Fruit fly (Drosophila melanogaster) whole organism, wandering third instar larva: ENCODE data around the gene CG43448.

Experiments
- Abd-B ChIP-seq: fragments of >200 bp; optimal IDR thresholded peaks from 2 replicates; lab custom pipeline; 2017; ENCODE audit warnings: missing biosample characterization, missing genetic modification characterization
- CG32264 ChIP-seq: fragments of 200-800 bp; sonication (Bioruptor generic); optimal IDR thresholded peaks from 2 replicates; lab custom pipeline; 2016; ENCODE audit warnings: missing biosample characterization, missing genetic modification characterization
- CG9705 ChIP-seq: fragments of 200-800 bp; sonication (Bioruptor generic); optimal IDR thresholded peaks from 2 replicates; lab custom pipeline; 2018; ENCODE audit warnings: missing biosample characterization, mild to moderate bottlenecking, missing genetic modification characterization
- CrebA ChIP-seq: fragments of 200-800 bp; sonication (Bioruptor generic); optimal IDR thresholded peaks from 2 replicates; lab custom pipeline; 2016; ENCODE audit warnings: missing biosample characterization, mild to moderate bottlenecking, missing genetic modification characterization, borderline replicate concordance
- Dfd ChIP-seq: fragments of >200 bp; optimal IDR thresholded peaks from 2 replicates; lab custom pipeline; 2017; ENCODE audit warnings: missing biosample characterization, missing genetic modification characterization
- Dif ChIP-seq: fragments of 200-275, 200-300 bp; sonication (Bioruptor generic); optimal IDR thresholded peaks from 2 replicates; lab custom pipeline; 2018; ENCODE audit warnings: missing biosample characterization, missing genetic modification characterization; ENCODE audit not compliant: partially characterized antibody
- GATAd ChIP-seq: sonication (Bioruptor generic); optimal IDR thresholded peaks from 2 replicates; lab custom pipeline; 2016; ENCODE audit warnings: missing biosample characterization, missing genetic modification characterization
- HLH106 ChIP-seq: fragments of 200-800 bp; optimal IDR thresholded peaks from 3 replicates; lab custom pipeline; 2019; ENCODE audit warnings: missing biosample characterization, mild to moderate bottlenecking, missing genetic modification characterization, moderate library complexity
- Hnf4 ChIP-seq: fragments of 200-800 bp; sonication (Bioruptor generic); optimal IDR thresholded peaks from 2 replicates; lab custom pipeline; 2016; ENCODE audit warnings: missing biosample characterization, mild to moderate bottlenecking, missing genetic modification characterization
- Hr78 ChIP-seq: fragments of >200 bp; optimal IDR thresholded peaks from 2 replicates; lab custom pipeline; 2017; ENCODE audit warnings: missing biosample characterization, missing genetic modification characterization
- Hr83 ChIP-seq: fragments of 200-300 bp; sonication (Bioruptor generic); optimal IDR thresholded peaks from 2 replicates; lab custom pipeline; 2016; ENCODE audit warnings: missing biosample characterization, mild to moderate bottlenecking, missing genetic modification characterization, moderate library complexity; ENCODE audit not compliant: poor library complexity, severe bottlenecking
- Jra ChIP-seq: sonication (Bioruptor generic); optimal IDR thresholded peaks from 2 replicates; lab custom pipeline; 2016; ENCODE audit warnings: missing biosample characterization, missing genetic modification characterization
- Mio ChIP-seq: sonication (Bioruptor generic); optimal IDR thresholded peaks from 2 replicates; lab custom pipeline; 2016; ENCODE audit warnings: missing biosample characterization, missing genetic modification characterization
- Myc ChIP-seq: fragments of >200 bp; optimal IDR thresholded peaks from 2 replicates; lab custom pipeline; 2017
- N ChIP-seq: fragments of >200 bp; optimal IDR thresholded peaks from 2 replicates; lab custom pipeline; 2018; ENCODE audit warnings: missing biosample characterization, missing external identifiers, missing genetic modification characterization
- OdsH ChIP-seq: fragments of 200-800 bp; sonication (Bioruptor generic); optimal IDR thresholded peaks from 2 replicates; lab custom pipeline; 2016; ENCODE audit warnings: missing biosample characterization, mild to moderate bottlenecking, missing genetic modification characterization
- Rel ChIP-seq, 2 experiments: fragments of 200-800 bp; sonication (Bioruptor generic) in 1 of 2; optimal IDR thresholded peaks; 2 replicates in 1 of 2; 3 replicates in 1 of 2; lab custom pipeline; 2016 to 2019; ENCODE audit warnings: mild to moderate bottlenecking in 2 of 2, missing biosample characterization in 2 of 2, missing genetic modification characterization in 2 of 2, moderate library complexity in 1 of 2
- Sp1 ChIP-seq: fragments of 200-800 bp; sonication (Bioruptor generic); optimal IDR thresholded peaks from 3 replicates; lab custom pipeline; 2019; ENCODE audit warnings: missing biosample characterization, mild to moderate bottlenecking, missing genetic modification characterization, moderate library complexity
- Vsx2 ChIP-seq: fragments of 200-300, 225-300 bp; sonication (Bioruptor generic); optimal IDR thresholded peaks from 2 replicates; lab custom pipeline; 2018; ENCODE audit warnings: missing biosample characterization, missing genetic modification characterization; ENCODE audit not compliant: partially characterized antibody
- br ChIP-seq: fragments of 200-800 bp; sonication (Bioruptor generic); optimal IDR thresholded peaks from 2 replicates; lab custom pipeline; 2016; ENCODE audit warnings: missing biosample characterization, missing genetic modification characterization
- brk ChIP-seq: fragments of 200-800 bp; sonication (Bioruptor generic); optimal IDR thresholded peaks from 2 replicates; lab custom pipeline; 2016; ENCODE audit warnings: missing biosample characterization, mild to moderate bottlenecking, missing genetic modification characterization
- dl ChIP-seq, 2 experiments: fragments of 175-275, 200-275 bp in 1 of 2; fragments of 200-275 bp in 1 of 2; sonication (Bioruptor generic); optimal IDR thresholded peaks; lab custom pipeline; 2018; ENCODE audit warnings: mild to moderate bottlenecking in 2 of 2, missing biosample characterization in 2 of 2, missing genetic modification characterization in 2 of 2, moderate library complexity in 2 of 2; ENCODE audit not compliant: partially characterized antibody in 2 of 2, insufficient read depth in 1 of 2
- dmrt93B ChIP-seq: fragments of 200-800 bp; sonication (Bioruptor generic); optimal IDR thresholded peaks from 2 replicates; lab custom pipeline; 2018; ENCODE audit warnings: missing biosample characterization, mild to moderate bottlenecking, missing genetic modification characterization
- dsf ChIP-seq: sonication (Bioruptor generic); optimal IDR thresholded peaks from 2 replicates; lab custom pipeline; 2016; ENCODE audit warnings: missing biosample characterization, missing genetic modification characterization, borderline replicate concordance
- ey ChIP-seq: fragments of 200-800 bp; sonication (Bioruptor generic); optimal IDR thresholded peaks from 2 replicates; lab custom pipeline; 2016; ENCODE audit warnings: missing biosample characterization, missing genetic modification characterization
- foxo ChIP-seq, 2 experiments: fragments of 200-800 bp; sonication (Bioruptor generic); optimal IDR thresholded peaks; 2 replicates in 1 of 2; 3 replicates in 1 of 2; lab custom pipeline; 2016 to 2017; ENCODE audit warnings: missing biosample characterization in 2 of 2, missing genetic modification characterization in 2 of 2
- fru ChIP-seq: fragments of 200-800 bp; sonication (Bioruptor generic); optimal IDR thresholded peaks from 3 replicates; lab custom pipeline; 2016; ENCODE audit warnings: missing biosample characterization, mild to moderate bottlenecking, missing genetic modification characterization
- h ChIP-seq: fragments of 200-800 bp; sonication (Bioruptor generic); optimal IDR thresholded peaks from 3 replicates; lab custom pipeline; 2016; ENCODE audit warnings: missing biosample characterization, mild to moderate bottlenecking, missing genetic modification characterization
- jim ChIP-seq: fragments of 175-275, 200-325 bp; sonication (Bioruptor generic); optimal IDR thresholded peaks from 2 replicates; lab custom pipeline; 2016; ENCODE audit warnings: missing biosample characterization, mild to moderate bottlenecking, missing genetic modification characterization
- lola ChIP-seq: fragments of >200 bp; optimal IDR thresholded peaks from 2 replicates; lab custom pipeline; 2017; ENCODE audit warnings: missing biosample characterization, missing genetic modification characterization
- pan ChIP-seq: fragments of >200 bp; optimal IDR thresholded peaks from 2 replicates; lab custom pipeline; 2017
- psq ChIP-seq: fragments of 200-800 bp; sonication (Bioruptor generic); optimal IDR thresholded peaks from 3 replicates; lab custom pipeline; 2017; ENCODE audit warnings: missing biosample characterization, mild to moderate bottlenecking, missing genetic modification characterization, moderate library complexity
- rgr ChIP-seq: fragments of 200-800 bp; sonication (Bioruptor generic); optimal IDR thresholded peaks from 3 replicates; lab custom pipeline; 2016; ENCODE audit warnings: missing biosample characterization, mild to moderate bottlenecking, missing genetic modification characterization
- sage ChIP-seq: fragments of 200-800 bp; sonication (Bioruptor generic); optimal IDR thresholded peaks from 2 replicates; lab custom pipeline; 2016; ENCODE audit warnings: missing biosample characterization, mild to moderate bottlenecking, missing genetic modification characterization
- sv ChIP-seq: fragments of 200-800 bp; sonication (Bioruptor generic); optimal IDR thresholded peaks from 3 replicates; lab custom pipeline; 2016; ENCODE audit warnings: missing biosample characterization, missing genetic modification characterization
- tai ChIP-seq: sonication (Bioruptor generic); optimal IDR thresholded peaks from 2 replicates; lab custom pipeline; 2016; ENCODE audit warnings: missing biosample characterization, missing genetic modification characterization
- usp ChIP-seq: fragments of >200 bp; optimal IDR thresholded peaks from 2 replicates; lab custom pipeline; 2017; ENCODE audit warnings: missing biosample characterization, missing genetic modification characterization
- woc ChIP-seq: sonication (Bioruptor generic); optimal IDR thresholded peaks from 2 replicates; lab custom pipeline; 2016; ENCODE audit warnings: missing biosample characterization, mild to moderate bottlenecking, missing genetic modification characterization

Gene CG43448

DNA sequence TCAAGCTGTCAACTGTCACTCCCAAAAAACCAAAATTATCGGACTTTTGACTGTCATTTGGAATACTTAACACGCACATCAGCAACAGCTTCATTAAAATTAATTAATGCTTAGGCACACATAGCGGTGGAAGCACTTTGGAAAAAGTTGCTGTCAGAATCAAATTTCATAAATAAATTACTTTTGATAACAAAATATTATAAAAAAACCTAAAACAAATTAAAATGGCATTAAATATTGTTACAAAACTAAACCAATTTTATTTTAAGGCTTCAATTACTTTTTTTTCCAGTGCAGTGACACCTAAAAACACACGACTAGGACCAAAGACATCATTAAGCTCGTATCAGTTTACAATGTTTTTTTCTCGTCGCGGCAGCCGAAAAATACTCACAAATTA lies 18.7 kb upstream of the CG43448 start:
- TF ChIP-seq HLH106 (peak; percentile 66), Hr78 (GFP tag; lab: Kevin White, UChicago) (no peak), h (GFP tag; lab: Kevin White, UChicago) (peak; percentile 71), Sp1 (GFP tag; lab: Kevin White, UChicago) (peak; percentile 59), brk (no peak), foxo (GFP tag; optimal IDR thresholded peaks at IDR 0.05; lab: Kevin White, UChicago) (peak in 1 of 2 experiments; percentile 39), rgr (GFP tag; lab: Kevin White, UChicago) (peak; percentile 43), br (GFP tag; lab: Kevin White, UChicago) (peak; percentile 14), OdsH (GFP tag; lab: Kevin White, UChicago) (peak; percentile 29), Abd-B (GFP tag; lab: Kevin White, UChicago) (no peak), fru (GFP tag; lab: Kevin White, UChicago) (peak; percentile 21), lola (GFP tag; lab: Kevin White, UChicago) (no peak), N (no peak), CrebA (GFP tag; lab: Kevin White, UChicago) (no peak), Jra (GFP tag; lab: Kevin White, UChicago) (no peak), CG9705 (GFP tag; lab: Kevin White, UChicago) (no peak), dsf (GFP tag; lab: Kevin White, UChicago) (no peak), dmrt93B (GFP tag; lab: Kevin White, UChicago) (peak; percentile 26)

DNA sequence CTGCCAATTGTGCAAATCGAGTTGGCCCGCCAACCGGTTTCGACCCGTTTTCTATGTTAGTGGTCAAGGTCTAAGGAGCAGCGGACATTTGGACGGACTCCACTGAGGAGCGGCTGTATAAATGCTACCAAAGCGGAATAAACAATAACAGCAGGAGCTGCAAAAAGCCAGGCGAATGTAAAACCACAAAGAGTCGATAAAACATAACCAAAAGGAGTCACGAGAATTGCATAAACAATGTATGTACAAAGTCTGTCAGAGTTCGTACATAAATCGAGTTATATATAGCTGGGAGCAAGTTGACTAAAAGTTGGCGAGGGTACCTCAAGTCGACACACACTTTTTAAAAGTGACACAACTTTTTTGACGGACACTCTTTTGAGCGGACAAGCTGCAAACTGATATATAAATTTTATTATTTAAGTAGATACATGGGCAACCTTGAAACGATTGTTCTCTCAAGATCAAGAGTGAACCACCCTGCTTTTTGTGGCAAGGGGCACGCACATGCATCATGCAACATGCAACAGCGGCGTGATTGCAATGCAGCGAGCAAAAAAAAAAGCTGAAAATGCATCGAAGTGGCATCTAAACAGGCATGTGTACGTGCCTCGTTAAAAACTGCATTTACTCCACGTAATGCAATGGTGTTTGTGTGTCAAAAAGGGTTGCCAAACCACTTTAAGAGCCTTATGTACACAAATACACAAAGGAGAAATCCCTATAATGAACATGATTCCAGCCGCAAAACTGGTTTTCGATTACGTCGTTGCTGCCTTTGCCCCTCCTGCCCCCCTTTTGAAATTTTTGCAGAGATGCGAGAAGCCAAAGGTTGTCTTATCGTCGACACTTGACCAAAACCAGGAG lies 18.0 kb upstream of the CG43448 start:
- TF ChIP-seq h (GFP tag; lab: Kevin White, UChicago): peak; percentile 97
- peak in 1 of 2 experiments; percentile 89 for TF ChIP-seq foxo (GFP tag; optimal IDR thresholded peaks at IDR 0.05; lab: Kevin White, UChicago)
- no peak for TF ChIP-seq Dfd
- peak; percentile 94 for TF ChIP-seq Rel (GFP tag; optimal IDR thresholded peaks at IDR 0.05; lab: Kevin White, UChicago)
- peak; percentile 89 for TF ChIP-seq Rel (tag; optimal IDR thresholded peaks at IDR 0.05; lab: Kevin White, UChicago)
- peak; percentile 89 for TF ChIP-seq fru (GFP tag; lab: Kevin White, UChicago)
- TF ChIP-seq psq: peak; percentile 96
- peak; percentile 81 for TF ChIP-seq brk
- peak; percentile 70 for TF ChIP-seq dmrt93B (GFP tag; lab: Kevin White, UChicago)
- peak; percentile 74 for TF ChIP-seq CrebA (GFP tag; lab: Kevin White, UChicago)
- no peak for TF ChIP-seq Hr78 (GFP tag; lab: Kevin White, UChicago)
- peak; percentile 96 for TF ChIP-seq HLH106
- no peak for TF ChIP-seq Mio (GFP tag; lab: Kevin White, UChicago)
- TF ChIP-seq Myc (lab: Kevin White, UChicago): no peak
- no peak for TF ChIP-seq N
- TF ChIP-seq woc: peak; percentile 62
- no peak for TF ChIP-seq sv (GFP tag; lab: Kevin White, UChicago)
- peak; percentile 65 for TF ChIP-seq tai (GFP tag; lab: Kevin White, UChicago)
- TF ChIP-seq Dif (GFP tag; lab: Kevin White, UChicago): peak; percentile 32
- peak; percentile 93 for TF ChIP-seq rgr (GFP tag; lab: Kevin White, UChicago)
- TF ChIP-seq ey: peak; percentile 91
- peak; percentile 97 for TF ChIP-seq Sp1 (GFP tag; lab: Kevin White, UChicago)
- TF ChIP-seq OdsH (GFP tag; lab: Kevin White, UChicago): peak; percentile 91
- TF ChIP-seq lola (GFP tag; lab: Kevin White, UChicago): no peak
- no peak for TF ChIP-seq jim
- TF ChIP-seq Hr83 (GFP tag; lab: Kevin White, UChicago): no peak
- TF ChIP-seq pan (lab: Kevin White, UChicago): no peak
- peak; percentile 51 for TF ChIP-seq Vsx2 (GFP tag; lab: Kevin White, UChicago)
- TF ChIP-seq dsf (GFP tag; lab: Kevin White, UChicago): peak; percentile 65
- TF ChIP-seq Hnf4 (GFP tag; lab: Kevin White, UChicago): peak; percentile 78
- TF ChIP-seq Jra (GFP tag; lab: Kevin White, UChicago): peak; percentile 69
- no peak for TF ChIP-seq GATAd
- peak; percentile 87 for TF ChIP-seq CG9705 (GFP tag; lab: Kevin White, UChicago)
- no peak for TF ChIP-seq Abd-B (GFP tag; lab: Kevin White, UChicago)
- TF ChIP-seq usp (GFP tag; lab: Kevin White, UChicago): no peak
- peak; percentile 90 for TF ChIP-seq br (GFP tag; lab: Kevin White, UChicago)
- peak; percentile 74 for TF ChIP-seq CG32264 (GFP tag; lab: Kevin White, UChicago)
- TF ChIP-seq dl (GFP tag; optimal IDR thresholded peaks at IDR 0.05; lab: Kevin White, UChicago; ENCODE audit: insufficient read depth in 1 of 2, partially characterized antibody in 2 of 2): peak in 1 of 2 experiments; percentile 32
- peak; percentile 88 for TF ChIP-seq sage
- TF ChIP-seq, all 38 proteins: peak for 25
